Worm (Caenorhabditis elegans) whole organism, L2 larva: Measurements from ENCODE around the gene bcmo-1.

Source experiments
- ZK546.5 ChIP-seq: sonication (generic microtip); optimal IDR thresholded peaks from 2 replicates; lab custom pipeline; 2017; ENCODE audit warnings: missing biosample characterization, missing genetic modification characterization
- ama-1 ChIP-seq: fragments of 150-350 bp; optimal IDR thresholded peaks from 2 replicates; lab custom pipeline; 2018; ENCODE audit warnings: inconsistent platforms
- dmd-4 ChIP-seq: sonication (generic microtip); optimal IDR thresholded peaks from 2 replicates; lab custom pipeline; 2017; ENCODE audit warnings: missing biosample characterization, missing genetic modification characterization
- elt-3 ChIP-seq: sonication (generic microtip); optimal IDR thresholded peaks from 2 replicates; lab custom pipeline; 2017; ENCODE audit warnings: missing biosample characterization, missing genetic modification characterization
- lin-13 ChIP-seq: fragments of 150-350 bp; optimal IDR thresholded peaks from 2 replicates; lab custom pipeline; 2014; ENCODE audit warnings: missing biosample characterization, missing genetic modification reagents, missing genetic modification characterization
- lin-39 ChIP-seq: fragments of 150-350 bp; optimal IDR thresholded peaks from 2 replicates; lab custom pipeline; 2014; ENCODE audit warnings: missing biosample characterization, missing genetic modification reagents, missing genetic modification characterization
- lsy-2 ChIP-seq, 2 experiments: fragments of 150-350 bp in 1 of 2; sonication (generic microtip) in 1 of 2; optimal IDR thresholded peaks; 2 replicates each; lab custom pipeline; 2014 to 2017; ENCODE audit warnings: missing biosample characterization in 2 of 2, missing genetic modification characterization in 2 of 2
- mdl-1 ChIP-seq, 2 experiments: fragments of 150-350 bp in 1 of 2; sonication (generic microtip) in 1 of 2; optimal IDR thresholded peaks; 2 replicates each; lab custom pipeline; 2017; ENCODE audit warnings: missing biosample characterization in 2 of 2, missing genetic modification characterization in 2 of 2
- nhr-11 ChIP-seq: fragments of 150-350 bp; optimal IDR thresholded peaks from 2 replicates; lab custom pipeline; 2014; ENCODE audit warnings: missing biosample characterization, missing genetic modification characterization
- nhr-25 ChIP-seq: fragments of 150-350 bp; sonication (generic microtip); optimal IDR thresholded peaks from 3 replicates; lab custom pipeline; 2014; ENCODE audit warnings: missing biosample characterization, missing genetic modification characterization
- nhr-6 ChIP-seq: fragments of 150-350 bp; optimal IDR thresholded peaks from 2 replicates; lab custom pipeline; 2014; ENCODE audit warnings: missing biosample characterization, missing genetic modification characterization
- unc-55 ChIP-seq: fragments of 150-350 bp; sonication (generic microtip); optimal IDR thresholded peaks from 3 replicates; lab custom pipeline; 2014; ENCODE audit warnings: missing biosample characterization, missing genetic modification reagents, missing genetic modification characterization
- ztf-1 ChIP-seq: fragments of 200-800 bp; sonication (Bioruptor generic); conservative IDR thresholded peaks from 2 replicates; pipeline ENCODE4 v1.3.6; 2022; ENCODE audit warnings: missing genetic modification characterization, missing compliant biosample characterization

DNA sequence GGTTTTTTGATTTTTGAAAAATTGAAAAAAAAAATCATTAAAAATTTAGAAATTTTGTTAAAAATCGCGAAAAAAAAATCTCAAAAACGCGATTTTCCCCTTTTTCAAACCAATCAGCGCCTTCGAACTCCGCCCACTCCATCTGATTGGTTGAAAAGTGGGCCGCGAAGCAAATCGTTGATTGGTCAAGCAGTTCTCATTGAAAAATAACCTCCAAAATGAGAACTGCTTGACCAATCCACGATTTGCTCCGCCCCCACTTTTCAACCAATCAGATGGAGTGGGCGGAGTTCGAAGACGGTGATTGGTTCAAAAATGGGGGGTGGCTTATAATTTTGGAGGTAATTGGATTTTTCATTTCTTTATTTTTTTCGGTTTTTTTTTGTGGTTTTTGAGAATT lies 40.1 kb upstream of the bcmo-1 start:
- TF ChIP-seq lin-39 (tag; lab: Kevin White, UChicago) (no peak), ama-1 (no peak), mdl-1 (tag; optimal IDR thresholded peaks at IDR 0.05; lab: Kevin White, UChicago) (no peak), lsy-2 (tag; optimal IDR thresholded peaks at IDR 0.05; lab: Kevin White, UChicago) (no peak), dmd-4 (tag; lab: Kevin White, UChicago) (no peak), nhr-11 (tag; lab: Kevin White, UChicago) (no peak), nhr-6 (tag; lab: Kevin White, UChicago) (no peak), ZK546.5 (tag; lab: Kevin White, UChicago) (no peak), lin-13 (no peak), nhr-25 (tag; lab: Kevin White, UChicago) (no peak), ztf-1 (GFP tag; lab: Robert Waterston, UW) (no peak), elt-3 (tag; lab: Kevin White, UChicago) (no peak), unc-55 (GFP tag; lab: Kevin White, UChicago) (no peak)
